Fruit fly (Drosophila melanogaster) whole organism, embryonic: ENCODE results near the gene Ubc6.
A peak's percentile ranks its signal among the peaks of the same experiment; 100 is the strongest.

Source experiments
- Atf6 ChIP-seq: fragments of 200-800 bp; sonication (Bioruptor generic); IDR thresholded peaks from 2 replicates; pipeline ENCODE4 v1.3.6; 2022; ENCODE audit warnings: missing biosample characterization, missing genetic modification characterization
- B-H2 ChIP-seq: fragments of 200-800 bp; sonication (Bioruptor generic); optimal IDR thresholded peaks from 2 replicates; lab custom pipeline; 2018; ENCODE audit warnings: missing biosample characterization, mild to moderate bottlenecking, missing genetic modification characterization
- CG11085 ChIP-seq: fragments of 200-800 bp; sonication (Bioruptor generic); IDR thresholded peaks from 2 replicates; pipeline ENCODE4 v1.3.6; 2022; ENCODE audit warnings: missing biosample characterization, missing genetic modification characterization
- CG12744 ChIP-seq: fragments of 200-800 bp; sonication (Bioruptor generic); optimal IDR thresholded peaks from 2 replicates; lab custom pipeline; 2016; ENCODE audit warnings: missing biosample characterization, missing genetic modification characterization
- CG12942 ChIP-seq: fragments of 200-800 bp; sonication (Bioruptor generic); optimal IDR thresholded peaks from 3 replicates; lab custom pipeline; 2016; ENCODE audit warnings: missing biosample characterization, missing genetic modification characterization
- CG13424 ChIP-seq: fragments of 200-800 bp; sonication (Bioruptor generic); optimal IDR thresholded peaks from 2 replicates; lab custom pipeline; 2019; ENCODE audit warnings: missing biosample characterization, mild to moderate bottlenecking, missing genetic modification characterization, moderate library complexity
- CG14050 ChIP-seq: fragments of 200-800 bp; sonication (Bioruptor generic); IDR thresholded peaks from 3 replicates; pipeline ENCODE4 v1.3.6; 2022; ENCODE audit warnings: missing biosample characterization, missing genetic modification characterization
- CG14441 ChIP-seq: fragments of 200-800 bp; sonication (Bioruptor generic); IDR thresholded peaks from 2 replicates; pipeline ENCODE4 v1.3.6; 2022; ENCODE audit warnings: missing biosample characterization, missing genetic modification characterization
- CG14860 ChIP-seq: fragments of 200-800 bp; sonication (Bioruptor generic); IDR thresholded peaks from 3 replicates; pipeline ENCODE4 v1.3.6; 2022; ENCODE audit warnings: missing biosample characterization, missing genetic modification characterization; ENCODE audit not compliant: partially characterized antibody
- CG15269 ChIP-seq: fragments of 200-800 bp; sonication (Bioruptor generic); optimal IDR thresholded peaks from 2 replicates; lab custom pipeline; 2018; ENCODE audit warnings: missing biosample characterization, mild to moderate bottlenecking, missing genetic modification characterization, moderate library complexity
- CG17385 ChIP-seq: fragments of 200-800 bp; sonication (Bioruptor generic); optimal IDR thresholded peaks from 3 replicates; lab custom pipeline; 2018; ENCODE audit warnings: missing biosample characterization, mild to moderate bottlenecking, missing genetic modification characterization
- CG17612 ChIP-seq: fragments of 200-800 bp; sonication (Bioruptor generic); IDR thresholded peaks from 2 replicates; pipeline ENCODE4 v1.3.6; 2022; ENCODE audit warnings: missing biosample characterization, missing genetic modification characterization
- CG18011 ChIP-seq: fragments of 200-800 bp; sonication (Bioruptor generic); optimal IDR thresholded peaks from 2 replicates; lab custom pipeline; 2017; ENCODE audit warnings: missing biosample characterization, missing genetic modification characterization, mild to moderate bottlenecking, moderate library complexity, missing genotype
- CG3281 ChIP-seq: fragments of 200-800 bp; sonication (Bioruptor generic); optimal IDR thresholded peaks from 3 replicates; lab custom pipeline; 2017; ENCODE audit warnings: missing biosample characterization, mild to moderate bottlenecking, missing genetic modification characterization
- CG34376 ChIP-seq: fragments of 200-800 bp; sonication (Bioruptor generic); optimal IDR thresholded peaks from 2 replicates; lab custom pipeline; 2018; ENCODE audit warnings: missing biosample characterization, mild to moderate bottlenecking, missing genetic modification characterization
- CG34422 ChIP-seq: fragments of 200-800 bp; sonication (Bioruptor generic); IDR thresholded peaks from 3 replicates; pipeline ENCODE4 v1.3.6; 2022; ENCODE audit warnings: missing biosample characterization, missing genetic modification characterization
- CG3726 ChIP-seq: fragments of 200-800 bp; sonication (Bioruptor generic); IDR thresholded peaks from 3 replicates; pipeline ENCODE4, ENCODE4 v1.3.6; 2022; ENCODE audit warnings: missing biosample characterization, missing genetic modification characterization
- CG5245 ChIP-seq: fragments of 200-800 bp; sonication (Bioruptor generic); optimal IDR thresholded peaks from 3 replicates; lab custom pipeline; 2016; ENCODE audit warnings: missing biosample characterization, missing genetic modification characterization
- CG6765 ChIP-seq: fragments of 200-800 bp; sonication (Bioruptor generic); optimal IDR thresholded peaks from 3 replicates; lab custom pipeline; 2017; ENCODE audit warnings: missing biosample characterization, mild to moderate bottlenecking, missing genetic modification characterization
- CG6791 ChIP-seq: fragments of 200-800 bp; sonication (Bioruptor generic); IDR thresholded peaks from 3 replicates; pipeline ENCODE4 v1.3.6; 2022; ENCODE audit warnings: missing biosample characterization, missing genetic modification characterization; ENCODE audit not compliant: partially characterized antibody
- CG7745 ChIP-seq: fragments of 200-800 bp; sonication (Bioruptor generic); optimal IDR thresholded peaks from 2 replicates; lab custom pipeline; 2018; ENCODE audit warnings: missing biosample characterization, mild to moderate bottlenecking, missing genetic modification characterization, moderate library complexity
- CG9817 ChIP-seq: fragments of 200-800 bp; sonication (Bioruptor generic); optimal IDR thresholded peaks from 2 replicates; lab custom pipeline; 2018; ENCODE audit warnings: missing biosample characterization, mild to moderate bottlenecking, missing genetic modification characterization, moderate library complexity
- Ets97D ChIP-seq: fragments of 200-800 bp; sonication (Bioruptor generic); optimal IDR thresholded peaks from 3 replicates; lab custom pipeline; 2016; ENCODE audit warnings: missing biosample characterization, missing genetic modification characterization
- Fer1 ChIP-seq: fragments of 200-800 bp; sonication (Bioruptor generic); optimal IDR thresholded peaks from 2 replicates; lab custom pipeline; 2017; ENCODE audit warnings: missing biosample characterization, mild to moderate bottlenecking, missing genetic modification characterization
- Hr51 ChIP-seq, 2 experiments: fragments of 200-800 bp; sonication (Bioruptor generic); optimal IDR thresholded peaks; 2 replicates in 1 of 2; 3 replicates in 1 of 2; lab custom pipeline; 2016 to 2018; ENCODE audit warnings: missing biosample characterization in 2 of 2, missing genetic modification characterization in 2 of 2, mild to moderate bottlenecking in 1 of 2, moderate library complexity in 1 of 2
- NC2α ChIP-seq: fragments of 200-800 bp; sonication (Bioruptor generic); optimal IDR thresholded peaks from 2 replicates; lab custom pipeline; 2016; ENCODE audit warnings: missing biosample characterization, missing genetic modification characterization
- NFAT ChIP-seq: fragments of 200-800 bp; sonication (Bioruptor generic); IDR thresholded peaks from 2 replicates; pipeline ENCODE4 v1.3.6; 2022; ENCODE audit warnings: missing biosample characterization, missing genetic modification characterization
- NK7.1 ChIP-seq: fragments of 200-800 bp; sonication (Bioruptor generic); optimal IDR thresholded peaks from 3 replicates; lab custom pipeline; 2016; ENCODE audit warnings: missing biosample characterization, missing genetic modification characterization
- Ssrp ChIP-seq: fragments of 200-800 bp; sonication (Bioruptor generic); optimal IDR thresholded peaks from 2 replicates; lab custom pipeline; 2018; ENCODE audit warnings: missing biosample characterization, mild to moderate bottlenecking, missing genetic modification characterization, moderate library complexity
- Xrp1 ChIP-seq: fragments of 200-800 bp; sonication (Bioruptor generic); IDR thresholded peaks from 2 replicates; pipeline ENCODE4 v1.3.6; 2022; ENCODE audit warnings: missing biosample characterization, missing genetic modification characterization
- YL-1 ChIP-seq: fragments of 200-800 bp; sonication (Bioruptor generic); optimal IDR thresholded peaks from 3 replicates; lab custom pipeline; 2017; ENCODE audit warnings: missing biosample characterization, mild to moderate bottlenecking, missing genetic modification characterization
- ac ChIP-seq: fragments of 200-800 bp; sonication (Bioruptor generic); optimal IDR thresholded peaks from 3 replicates; lab custom pipeline; 2017; ENCODE audit warnings: missing biosample characterization, mild to moderate bottlenecking, missing genetic modification characterization
- br ChIP-seq: fragments of >200 bp; optimal IDR thresholded peaks from 2 replicates; lab custom pipeline; 2017
- bsh ChIP-seq, 2 experiments: fragments of 200-800 bp; sonication (Bioruptor generic); optimal IDR thresholded peaks; 2 replicates each; lab custom pipeline; 2017 to 2018; ENCODE audit warnings: mild to moderate bottlenecking in 2 of 2, missing biosample characterization in 2 of 2, missing genetic modification characterization in 2 of 2, moderate library complexity in 1 of 2
- cato ChIP-seq: fragments of 200-800 bp; sonication (Bioruptor generic); optimal IDR thresholded peaks from 2 replicates; lab custom pipeline; 2016; ENCODE audit warnings: missing biosample characterization, missing genetic modification characterization, borderline replicate concordance
- dati ChIP-seq: fragments of 200-800 bp; sonication (Bioruptor generic); IDR thresholded peaks from 2 replicates; pipeline ENCODE4 v1.3.6; 2022; ENCODE audit warnings: missing biosample characterization, missing genetic modification characterization
- en ChIP-seq: fragments of 200-800 bp; sonication (Bioruptor generic); optimal IDR thresholded peaks from 2 replicates; lab custom pipeline; 2016; ENCODE audit warnings: missing biosample characterization, missing genetic modification characterization
- fru ChIP-seq: fragments of >200 bp; optimal IDR thresholded peaks from 2 replicates; lab custom pipeline; 2017
- gfzf ChIP-seq: fragments of 200-800 bp; sonication (Bioruptor generic); optimal IDR thresholded peaks from 2 replicates; lab custom pipeline; 2016; ENCODE audit warnings: missing biosample characterization, mild to moderate bottlenecking, missing genetic modification characterization, moderate library complexity
- hth ChIP-seq: fragments of >200 bp; optimal IDR thresholded peaks from 2 replicates; lab custom pipeline; 2017; ENCODE audit warnings: inconsistent platforms
- kay ChIP-seq: fragments of 200-800 bp; sonication (Bioruptor generic); optimal IDR thresholded peaks from 2 replicates; lab custom pipeline; 2016; ENCODE audit warnings: missing biosample characterization, missing genetic modification characterization
- lola ChIP-seq, 3 experiments: fragments of >200 bp in 2 of 3; fragments of 200-800 bp in 1 of 3; sonication (Bioruptor generic) in 1 of 3; optimal IDR thresholded peaks; 2 replicates each; lab custom pipeline; 2017 to 2019; ENCODE audit warnings: missing biosample characterization in 3 of 3, missing genetic modification characterization in 3 of 3, mild to moderate bottlenecking in 1 of 3, moderate library complexity in 1 of 3
- maf-S ChIP-seq: fragments of 200-800 bp; sonication (Bioruptor generic); optimal IDR thresholded peaks from 2 replicates; lab custom pipeline; 2016; ENCODE audit warnings: missing biosample characterization, missing genetic modification characterization
- nom ChIP-seq: fragments of 200-800 bp; sonication (Bioruptor generic); optimal IDR thresholded peaks from 2 replicates; lab custom pipeline; 2017; ENCODE audit warnings: missing biosample characterization, missing genetic modification characterization, mild to moderate bottlenecking, moderate library complexity, missing genetic modification reagents
- pan ChIP-seq, 4 experiments: fragments of >200 bp in 3 of 4; fragments of 200-800 bp in 1 of 4; sonication (Bioruptor generic) in 1 of 4; optimal IDR thresholded peaks in 3 of 4; IDR thresholded peaks in 1 of 4; 2 replicates each; pipeline versions ENCODE4 v1.3.6 to Lab custom; 2017 to 2022; ENCODE audit warnings: missing biosample characterization in 2 of 4, missing genetic modification characterization in 2 of 4, mixed read lengths in 1 of 4
- prd ChIP-seq, 3 experiments: fragments of >200 bp in 2 of 3; fragments of 200-800 bp in 1 of 3; sonication (Bioruptor generic) in 1 of 3; optimal IDR thresholded peaks in 2 of 3; IDR thresholded peaks in 1 of 3; 2 replicates in 2 of 3; 3 replicates in 1 of 3; pipeline versions ENCODE4 v1.3.6 to Lab custom; 2017 to 2022; ENCODE audit warnings: missing biosample characterization in 1 of 3, missing genetic modification characterization in 1 of 3
- tio ChIP-seq: fragments of 200-800 bp; sonication (Bioruptor generic); optimal IDR thresholded peaks from 2 replicates; lab custom pipeline; 2017; ENCODE audit warnings: missing biosample characterization, missing genetic modification characterization, inconsistent platforms
- trh ChIP-seq: fragments of 200-800 bp; sonication (Bioruptor generic); optimal IDR thresholded peaks from 2 replicates; lab custom pipeline; 2016; ENCODE audit warnings: missing biosample characterization, missing genetic modification characterization
- tx ChIP-seq: fragments of 200-800 bp; sonication (Bioruptor generic); optimal IDR thresholded peaks from 2 replicates; lab custom pipeline; 2016; ENCODE audit warnings: missing biosample characterization, missing genetic modification characterization
- unpg ChIP-seq: fragments of 200-800 bp; sonication (Bioruptor generic); optimal IDR thresholded peaks from 3 replicates; lab custom pipeline; 2018; ENCODE audit warnings: missing biosample characterization, mild to moderate bottlenecking, missing genetic modification characterization, moderate library complexity

The Ubc6 gene

dm6 chr3R:4975315-4975777 lies 22.9 kb upstream of the Ubc6 start (continued):
- no peak for TF ChIP-seq trh
- TF ChIP-seq ac (GFP tag; lab: Kevin White, UChicago), result peak; percentile 16
- peak; percentile 45 for TF ChIP-seq CG17385
- TF ChIP-seq NK7.1 (GFP tag; lab: Kevin White, UChicago), result no peak
- no peak for TF ChIP-seq CG7745 (tag; lab: Kevin White, UChicago)
- 0 out of 2 replicates have a peak, but pooled peaks have one; percentile 36 for TF ChIP-seq NFAT (GFP tag; lab: Robert Waterston, UW)
- TF ChIP-seq CG3726 (GFP tag; lab: Robert Waterston, UW), result no peak; the same call in 2 of the 3 replicates
- no peak for TF ChIP-seq gfzf (GFP tag; lab: Kevin White, UChicago)
- TF ChIP-seq CG14441 (GFP tag; lab: Robert Waterston, UW), result no peak; the same call in 1 of the 2 replicates
- TF ChIP-seq B-H2 (GFP tag; lab: Kevin White, UChicago), result no peak
- no peak for TF ChIP-seq CG6765 (GFP tag; lab: Kevin White, UChicago)
- TF ChIP-seq Xrp1 (GFP tag; lab: Robert Waterston, UW), result peak; percentile 52
- no peak for TF ChIP-seq nom
- no peak for TF ChIP-seq Hr51 (GFP tag; optimal IDR thresholded peaks at IDR 0.05; lab: Kevin White, UChicago)
- TF ChIP-seq CG11085, result no peak
- TF ChIP-seq fru, result no peak
- no peak for TF ChIP-seq CG17612 (GFP tag; lab: Robert Waterston, UW)
- no peak for TF ChIP-seq tx (GFP tag; lab: Kevin White, UChicago)
- TF ChIP-seq cato, result no peak
- TF ChIP-seq bsh (GFP tag; optimal IDR thresholded peaks at IDR 0.05; lab: Kevin White, UChicago), result peak in 1 of 2 experiments; percentile 29
- peak; percentile 48 for TF ChIP-seq Fer1 (GFP tag; lab: Kevin White, UChicago)
- TF ChIP-seq maf-S, result no peak
- no peak for TF ChIP-seq CG12942 (GFP tag; lab: Kevin White, UChicago)
- TF ChIP-seq Ets97D, result no peak
- TF ChIP-seq dati, result no peak
- no peak for TF ChIP-seq CG18011 (GFP tag; lab: Kevin White, UChicago)
- peak; percentile 8 for TF ChIP-seq CG3281
- no peak for TF ChIP-seq CG12744 (GFP tag; lab: Kevin White, UChicago)
- TF ChIP-seq en, result no peak
- no peak for TF ChIP-seq prd (optimal IDR thresholded peaks at IDR 0.05; lab: Kevin White, UChicago)
- TF ChIP-seq prd (GFP tag; IDR thresholded peaks at IDR 0.05; lab: Robert Waterston, UW), result no peak
- TF ChIP-seq tio (GFP tag; lab: Kevin White, UChicago), result no peak
- TF ChIP-seq br (lab: Kevin White, UChicago), result no peak
- no peak for TF ChIP-seq Ssrp (tag; lab: Kevin White, UChicago)
- no peak for TF ChIP-seq NC2α
- TF ChIP-seq Atf6 (GFP tag; lab: Robert Waterston, UW), result no peak
- no peak for TF ChIP-seq pan (optimal IDR thresholded peaks at IDR 0.05; lab: Kevin White, UChicago)
- no peak for TF ChIP-seq pan (GFP tag; optimal IDR thresholded peaks at IDR 0.05 in 1 of 2, IDR thresholded peaks at IDR 0.05 in 1 of 2)
- TF ChIP-seq lola (GFP tag; optimal IDR thresholded peaks at IDR 0.05; lab: Kevin White, UChicago), result no peak
- TF ChIP-seq CG34422 (GFP tag; lab: Robert Waterston, UW), result no peak
- TF ChIP-seq CG34376 (GFP tag; lab: Kevin White, UChicago), result no peak
- peak; percentile 17 for TF ChIP-seq CG13424 (tag; lab: Kevin White, UChicago)
- no peak for TF ChIP-seq CG14860
- TF ChIP-seq unpg (GFP tag; lab: Kevin White, UChicago), result peak; percentile 49
- TF ChIP-seq CG5245 (GFP tag; lab: Kevin White, UChicago), result no peak
- no peak for TF ChIP-seq kay (GFP tag; lab: Kevin White, UChicago)
- no peak for TF ChIP-seq hth (lab: Kevin White, UChicago)
- peak; percentile 17 for TF ChIP-seq YL-1
- no peak for TF ChIP-seq CG9817
- TF ChIP-seq CG14050 (GFP tag; lab: Robert Waterston, UW), result peak; percentile 21; the same call in 1 of the 3 replicates
- TF ChIP-seq CG15269, result peak; percentile 32
- no peak for TF ChIP-seq CG6791 (GFP tag; lab: Robert Waterston, UW)
